Fruit fly (Drosophila melanogaster) whole organism, prepupa: ENCODE results near the gene mRpL21.

Source experiments
- CG10669 ChIP-seq: fragments of 200-800 bp; sonication (Bioruptor generic); optimal IDR thresholded peaks from 3 replicates; lab custom pipeline; 2018; ENCODE audit warnings: missing biosample characterization, mild to moderate bottlenecking, missing genetic modification characterization, moderate library complexity
- CG11294 ChIP-seq: fragments of 200-800 bp; sonication (Bioruptor generic); IDR thresholded peaks from 2 replicates; pipeline ENCODE4 v1.3.6; 2022; ENCODE audit warnings: missing biosample characterization, missing genetic modification characterization
- CG15336 ChIP-seq: fragments of 200-800 bp; sonication (Bioruptor generic); IDR thresholded peaks from 2 replicates; pipeline ENCODE4 v1.3.6; 2022; ENCODE audit warnings: missing biosample characterization, missing genetic modification characterization
- CG16779 ChIP-seq: fragments of 200-800 bp; sonication (Bioruptor generic); optimal IDR thresholded peaks from 3 replicates; lab custom pipeline; 2017; ENCODE audit warnings: missing biosample characterization, mild to moderate bottlenecking, missing genetic modification characterization
- CG6854 ChIP-seq: fragments of 200-800 bp; sonication (Bioruptor generic); optimal IDR thresholded peaks from 2 replicates; lab custom pipeline; 2017; ENCODE audit warnings: missing biosample characterization, mild to moderate bottlenecking, missing genetic modification characterization
- Eip75B ChIP-seq: fragments of 200-800 bp; sonication (Bioruptor generic); optimal IDR thresholded peaks from 3 replicates; lab custom pipeline; 2016; ENCODE audit warnings: missing biosample characterization, missing genetic modification characterization
- Eip93F ChIP-seq: fragments of 200-800 bp; sonication (Bioruptor generic); optimal IDR thresholded peaks from 2 replicates; lab custom pipeline; 2016; ENCODE audit warnings: missing biosample characterization, mild to moderate bottlenecking, missing genetic modification characterization
- Hr38 ChIP-seq: sonication (Bioruptor generic); optimal IDR thresholded peaks from 2 replicates; lab custom pipeline; 2016; ENCODE audit warnings: missing biosample characterization, missing genetic modification characterization
- Hr39 ChIP-seq: fragments of 200-800 bp; sonication (Bioruptor generic); optimal IDR thresholded peaks from 2 replicates; lab custom pipeline; 2016; ENCODE audit warnings: missing biosample characterization, missing genetic modification characterization
- Lpt ChIP-seq: fragments of 200-800 bp; sonication (Bioruptor generic); optimal IDR thresholded peaks from 3 replicates; lab custom pipeline; 2016; ENCODE audit warnings: missing biosample characterization, missing genetic modification characterization
- OdsH ChIP-seq: fragments of 200-800 bp; sonication (Bioruptor generic); optimal IDR thresholded peaks from 3 replicates; lab custom pipeline; 2016; ENCODE audit warnings: missing biosample characterization, missing genetic modification characterization
- dac ChIP-seq: fragments of 200-800 bp; sonication (Bioruptor generic); optimal IDR thresholded peaks from 2 replicates; lab custom pipeline; 2017; ENCODE audit warnings: missing biosample characterization, mild to moderate bottlenecking, missing genetic modification characterization
- svp ChIP-seq: fragments of 200-800 bp; sonication (Bioruptor generic); peaks from one replicate; lab custom pipeline; 2016; ENCODE audit warnings: missing biosample characterization, missing genetic modification characterization
- vri ChIP-seq: fragments of 200-800 bp; sonication (Bioruptor generic); optimal IDR thresholded peaks from 3 replicates; lab custom pipeline; 2016; ENCODE audit warnings: missing biosample characterization, mild to moderate bottlenecking, missing genetic modification characterization

DNA sequence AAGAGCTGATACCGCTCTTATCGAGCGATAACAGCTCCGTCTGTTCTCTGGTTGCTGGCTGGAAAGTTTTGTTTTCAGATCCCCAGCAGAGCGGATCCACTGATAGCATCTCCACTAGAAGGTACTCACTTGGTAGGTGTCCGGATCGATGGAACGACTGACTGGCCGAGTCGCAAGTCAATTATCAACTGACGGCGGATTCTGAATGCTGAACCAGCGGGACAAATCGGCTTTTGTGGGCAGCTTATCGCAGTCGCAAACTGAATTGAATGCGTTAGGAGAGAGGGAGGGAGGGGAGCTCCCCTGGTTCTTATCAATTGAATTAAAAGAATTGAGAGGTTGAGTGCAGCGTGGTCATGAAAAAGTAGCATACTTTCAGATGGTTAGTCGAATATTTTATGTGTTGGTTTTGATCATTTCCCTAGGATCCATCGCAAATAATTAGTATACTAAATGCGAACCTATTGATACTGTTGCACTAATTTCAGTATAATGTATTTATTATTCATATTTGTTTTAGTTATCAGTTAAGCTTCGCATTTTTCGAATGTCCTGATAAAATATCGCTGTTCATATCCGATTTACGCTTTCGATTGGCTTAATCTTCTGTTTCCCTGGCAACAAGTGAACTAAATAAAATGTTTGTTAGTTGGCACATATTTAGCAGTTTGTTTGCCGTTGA is 14.0 kb upstream of the mRpL21 start, which contains the start of the genes Aldh7A1 and CG14085:
- TF ChIP-seq dac (no peak), Hr39 (GFP tag; lab: Kevin White, UChicago) (no peak), svp (GFP tag; lab: Kevin White, UChicago) (peak; percentile 97), OdsH (no peak), Lpt (GFP tag; lab: Kevin White, UChicago) (no peak), vri (GFP tag; lab: Kevin White, UChicago) (peak; percentile 40), Eip93F (GFP tag; lab: Kevin White, UChicago) (no peak), CG10669 (GFP tag; lab: Kevin White, UChicago) (no peak), CG16779 (tag; lab: Kevin White, UChicago) (no peak), CG6854 (GFP tag; lab: Kevin White, UChicago) (no peak), Hr38 (no peak), Eip75B (GFP tag; lab: Kevin White, UChicago) (no peak), CG11294 (GFP tag; lab: Robert Waterston, UW) (no peak), CG15336 (GFP tag; lab: Robert Waterston, UW) (no peak)
